Worm (Caenorhabditis elegans) whole organism, L4 larva: ENCODE measurements around the gene del-1.
A peak's percentile ranks its signal among the peaks of the same experiment; 100 is the strongest.

Experiments
- F37D6.2 ChIP-seq: sonication (generic microtip); optimal IDR thresholded peaks from 2 replicates; lab custom pipeline; 2016; ENCODE audit warnings: mild to moderate bottlenecking, missing genetic modification characterization, missing compliant biosample characterization
- R02D3.7 ChIP-seq: fragments of 150-350 bp; sonication (generic microtip); optimal IDR thresholded peaks from 3 replicates; lab custom pipeline; 2014; ENCODE audit warnings: missing biosample characterization, missing genetic modification characterization
- T20F7.1 ChIP-seq: fragments of 200-800 bp; sonication (Bioruptor generic); optimal IDR thresholded peaks from 2 replicates; lab custom pipeline; 2018; ENCODE audit warnings: mild to moderate bottlenecking, missing genetic modification characterization, missing compliant biosample characterization
- T26A8.4 ChIP-seq: fragments of 200-800 bp; sonication (Bioruptor generic); IDR thresholded peaks from 2 replicates; pipeline ENCODE4 v1.3.6; 2022; ENCODE audit warnings: missing genetic modification characterization, missing compliant biosample characterization
- Y75B8A.6 ChIP-seq: fragments of 200-800 bp; sonication (Bioruptor generic); IDR thresholded peaks from 2 replicates; pipeline ENCODE4 v1.3.6; 2022; ENCODE audit warnings: missing genetic modification reagents, missing genetic modification characterization, missing compliant biosample characterization
- ZK337.2 ChIP-seq: fragments of 200-800 bp; sonication (Bioruptor generic); IDR thresholded peaks from 2 replicates; pipeline ENCODE4 v1.3.6; 2022; ENCODE audit warnings: missing genetic modification reagents, missing genetic modification characterization, missing compliant biosample characterization
- ZK546.5 ChIP-seq, 2 experiments: sonication (generic microtip); optimal IDR thresholded peaks; 2 replicates each; lab custom pipeline; 2017; ENCODE audit warnings: missing biosample characterization in 2 of 2, missing genetic modification characterization in 2 of 2
- arid-1 ChIP-seq: fragments of 200-800 bp; sonication (Bioruptor generic); conservative IDR thresholded peaks from 2 replicates; pipeline ENCODE4 v1.3.6; 2022; ENCODE audit warnings: missing genetic modification reagents, missing genetic modification characterization, missing compliant biosample characterization
- attf-4 ChIP-seq: sonication (generic microtip); optimal IDR thresholded peaks from 3 replicates; lab custom pipeline; 2017; ENCODE audit warnings: missing biosample characterization, missing genetic modification characterization
- ceh-20 ChIP-seq: fragments of 200-800 bp; sonication (Bioruptor generic); IDR thresholded peaks from 2 replicates; pipeline ENCODE4 v1.3.6; 2022; ENCODE audit warnings: missing genetic modification reagents, missing genetic modification characterization, missing compliant biosample characterization
- ceh-28 ChIP-seq: fragments of 150-350 bp; optimal IDR thresholded peaks from 2 replicates; lab custom pipeline; 2014; ENCODE audit warnings: missing biosample characterization, missing genetic modification reagents, missing genetic modification characterization
- ceh-62 ChIP-seq: sonication (generic microtip); optimal IDR thresholded peaks from 2 replicates; lab custom pipeline; 2017; ENCODE audit warnings: missing biosample characterization, missing genetic modification characterization
- ceh-82 ChIP-seq: sonication (generic microtip); optimal IDR thresholded peaks from 2 replicates; lab custom pipeline; 2017; ENCODE audit warnings: missing biosample characterization, missing genetic modification characterization
- cey-2 ChIP-seq: sonication (generic microtip); optimal IDR thresholded peaks from 3 replicates; lab custom pipeline; 2017; ENCODE audit warnings: missing genetic modification characterization, mild to moderate bottlenecking, missing compliant biosample characterization, antibody characterized with exemption, borderline replicate concordance; ENCODE audit not compliant: insufficient read depth
- daf-19 ChIP-seq: fragments of 200-800 bp; sonication (Bioruptor generic); conservative IDR thresholded peaks from 2 replicates; pipeline ENCODE4 v1.3.6; 2022; ENCODE audit warnings: missing genetic modification characterization, missing compliant biosample characterization
- dmd-6 ChIP-seq: fragments of 200-800 bp; sonication (Bioruptor generic); IDR thresholded peaks from 2 replicates; pipeline ENCODE4 v1.3.6; 2022; ENCODE audit warnings: missing genetic modification reagents, missing genetic modification characterization, missing compliant biosample characterization
- dmd-9 ChIP-seq: fragments of 200-800 bp; sonication (Bioruptor generic); IDR thresholded peaks from 2 replicates; pipeline ENCODE4 v1.3.6; 2022; ENCODE audit warnings: missing genetic modification reagents, missing genetic modification characterization, missing compliant biosample characterization
- dpl-1 ChIP-seq: fragments of 150-350 bp; optimal IDR thresholded peaks from 2 replicates; lab custom pipeline; 2014; ENCODE audit warnings: missing biosample characterization, missing genetic modification reagents, missing genetic modification characterization
- gei-8 ChIP-seq: fragments of 200-800 bp; sonication (Bioruptor generic); optimal IDR thresholded peaks from 2 replicates; lab custom pipeline; 2018; ENCODE audit warnings: mild to moderate bottlenecking, missing genetic modification characterization, missing compliant biosample characterization
- hlh-30 ChIP-seq: sonication (generic microtip); optimal IDR thresholded peaks from 2 replicates; lab custom pipeline; 2017; ENCODE audit warnings: antibody characterized with exemption, mild to moderate bottlenecking, missing genetic modification characterization, missing compliant biosample characterization; ENCODE audit not compliant: insufficient read depth
- hmg-1.1 ChIP-seq: fragments of 200-800 bp; sonication (Bioruptor generic); IDR thresholded peaks from 2 replicates; pipeline ENCODE4 v1.3.6; 2022; ENCODE audit warnings: missing genetic modification reagents, missing genetic modification characterization, missing compliant biosample characterization
- lim-7 ChIP-seq: fragments of 200-800 bp; sonication (Bioruptor generic); IDR thresholded peaks from 2 replicates; pipeline ENCODE4 v1.3.6; 2022; ENCODE audit warnings: missing genetic modification characterization, missing compliant biosample characterization
- lin-13 ChIP-seq: fragments of 150-350 bp; optimal IDR thresholded peaks from 2 replicates; lab custom pipeline; 2014; ENCODE audit warnings: missing biosample characterization, missing genetic modification reagents, missing genetic modification characterization
- lin-15B ChIP-seq: fragments of 150-350 bp; sonication (generic microtip); optimal IDR thresholded peaks from 3 replicates; lab custom pipeline; 2014; ENCODE audit warnings: missing biosample characterization, missing genetic modification characterization
- lin-38 ChIP-seq: fragments of 200-800 bp; sonication (Bioruptor generic); IDR thresholded peaks from 2 replicates; pipeline ENCODE4 v1.3.6; 2022; ENCODE audit warnings: missing genetic modification reagents, missing genetic modification characterization, missing compliant biosample characterization
- lin-39 ChIP-seq: fragments of 150-350 bp; optimal IDR thresholded peaks from 2 replicates; lab custom pipeline; 2014; ENCODE audit warnings: missing biosample characterization, missing genetic modification reagents, missing genetic modification characterization
- lsy-2 ChIP-seq, 2 experiments: fragments of 150-350 bp in 1 of 2; sonication (generic microtip) in 1 of 2; optimal IDR thresholded peaks; 2 replicates each; lab custom pipeline; 2014 to 2017; ENCODE audit warnings: missing biosample characterization in 2 of 2, missing genetic modification characterization in 2 of 2
- madf-5 ChIP-seq, 2 experiments: fragments of 200-800 bp; sonication (Bioruptor generic); IDR thresholded peaks; 2 replicates each; pipeline ENCODE4 v1.3.6; 2022; ENCODE audit warnings: missing compliant biosample characterization in 2 of 2, missing genetic modification characterization in 2 of 2
- mdt-29 ChIP-seq: fragments of 200-800 bp; sonication (Bioruptor generic); IDR thresholded peaks from 2 replicates; pipeline ENCODE4 v1.3.6; 2022; ENCODE audit warnings: missing genetic modification reagents, missing genetic modification characterization, missing compliant biosample characterization
- mep-1 ChIP-seq: fragments of 150-350 bp; sonication (generic microtip); optimal IDR thresholded peaks from 3 replicates; lab custom pipeline; 2014; ENCODE audit warnings: missing biosample characterization, missing genetic modification characterization
- mes-2 ChIP-seq: sonication (generic microtip); optimal IDR thresholded peaks from 2 replicates; lab custom pipeline; 2016; ENCODE audit warnings: missing genotype, mild to moderate bottlenecking, missing genetic modification characterization, missing compliant biosample characterization; ENCODE audit not compliant: poor library complexity, severe bottlenecking
- mxl-3 ChIP-seq: fragments of 200-800 bp; sonication (Bioruptor generic); optimal IDR thresholded peaks from 2 replicates; lab custom pipeline; 2018; ENCODE audit warnings: mild to moderate bottlenecking, missing genetic modification characterization, missing compliant biosample characterization
- nhr-10 ChIP-seq: fragments of 150-350 bp; optimal IDR thresholded peaks from 2 replicates; lab custom pipeline; 2014; ENCODE audit warnings: missing biosample characterization, missing genetic modification characterization
- nhr-102 ChIP-seq: sonication (generic microtip); optimal IDR thresholded peaks from 2 replicates; lab custom pipeline; 2016; ENCODE audit warnings: mild to moderate bottlenecking, missing genetic modification characterization, moderate library complexity, missing compliant biosample characterization
- nhr-11 ChIP-seq: fragments of 150-350 bp; optimal IDR thresholded peaks from 2 replicates; lab custom pipeline; 2014; ENCODE audit warnings: missing biosample characterization, missing genetic modification characterization
- nhr-25 ChIP-seq: sonication (generic microtip); optimal IDR thresholded peaks from 2 replicates; lab custom pipeline; 2017; ENCODE audit warnings: missing genetic modification characterization, mild to moderate bottlenecking, missing compliant biosample characterization, antibody characterized with exemption, moderate library complexity, borderline replicate concordance; ENCODE audit not compliant: insufficient read depth
- nhr-42 ChIP-seq: fragments of 200-800 bp; sonication (Bioruptor generic); IDR thresholded peaks from 2 replicates; pipeline ENCODE4 v1.3.6; 2022; ENCODE audit warnings: missing genetic modification characterization, missing compliant biosample characterization
- nhr-6 ChIP-seq: fragments of 150-350 bp; optimal IDR thresholded peaks from 2 replicates; lab custom pipeline; 2014; ENCODE audit warnings: missing biosample characterization, missing genetic modification characterization
- nhr-76 ChIP-seq: fragments of 150-350 bp; optimal IDR thresholded peaks from 2 replicates; lab custom pipeline; 2014; ENCODE audit warnings: missing biosample characterization, missing genetic modification characterization
- pqm-1 ChIP-seq: sonication (generic microtip); optimal IDR thresholded peaks from 2 replicates; lab custom pipeline; 2017; ENCODE audit warnings: missing biosample characterization, missing genetic modification characterization
- saeg-2 ChIP-seq: fragments of 200-800 bp; sonication (Bioruptor generic); IDR thresholded peaks from 2 replicates; pipeline ENCODE4 v1.3.6; 2022; ENCODE audit warnings: missing genetic modification reagents, missing genetic modification characterization, missing compliant biosample characterization
- sdz-12 ChIP-seq: fragments of 200-800 bp; sonication (Bioruptor generic); optimal IDR thresholded peaks from 2 replicates; lab custom pipeline; 2018; ENCODE audit warnings: mild to moderate bottlenecking, missing genetic modification characterization, missing compliant biosample characterization
- skn-1 ChIP-seq: fragments of 150-350 bp; optimal IDR thresholded peaks from 2 replicates; lab custom pipeline; 2014; ENCODE audit warnings: missing biosample characterization, missing genetic modification characterization
- spr-3 ChIP-seq: fragments of 200-800 bp; sonication (Bioruptor generic); optimal IDR thresholded peaks from 2 replicates; lab custom pipeline; 2018; ENCODE audit warnings: mild to moderate bottlenecking, missing genetic modification characterization, missing compliant biosample characterization
- tra-1 ChIP-seq: fragments of 200-800 bp; sonication (Bioruptor generic); IDR thresholded peaks from 2 replicates; pipeline ENCODE4 v1.3.6; 2022; ENCODE audit warnings: missing genetic modification reagents, missing genetic modification characterization, missing compliant biosample characterization
- unc-62 ChIP-seq, 3 experiments: fragments of 150-350 bp in 1 of 3; sonication (generic microtip); optimal IDR thresholded peaks in 2 of 3; peaks in 1 of 3; 1 replicate in 1 of 3; 2 replicates in 2 of 3; lab custom pipeline; 2014 to 2017; ENCODE audit warnings: missing biosample characterization in 3 of 3, missing genetic modification characterization in 3 of 3, missing genetic modification reagents in 3 of 3, missing genotype in 1 of 3
- vab-7 ChIP-seq: fragments of 200-800 bp; sonication (Bioruptor generic); IDR thresholded peaks from 2 replicates; pipeline ENCODE4 v1.3.6; 2022; ENCODE audit warnings: missing genetic modification reagents, missing genetic modification characterization, missing compliant biosample characterization
- zfp-2 ChIP-seq: sonication (generic microtip); optimal IDR thresholded peaks from 2 replicates; lab custom pipeline; 2016; ENCODE audit warnings: mild to moderate bottlenecking, missing genetic modification characterization, missing compliant biosample characterization
- zip-2 ChIP-seq: fragments of 150-350 bp; optimal IDR thresholded peaks from 2 replicates; lab custom pipeline; 2014; ENCODE audit warnings: missing biosample characterization, missing genetic modification characterization
- ztf-11 ChIP-seq: fragments of 150-350 bp; optimal IDR thresholded peaks from 2 replicates; lab custom pipeline; 2014; ENCODE audit warnings: missing biosample characterization, missing genetic modification characterization
- ztf-7 ChIP-seq: fragments of 150-350 bp; optimal IDR thresholded peaks from 2 replicates; lab custom pipeline; 2014; ENCODE audit warnings: missing biosample characterization, missing genetic modification characterization

del-1 gene

DNA sequence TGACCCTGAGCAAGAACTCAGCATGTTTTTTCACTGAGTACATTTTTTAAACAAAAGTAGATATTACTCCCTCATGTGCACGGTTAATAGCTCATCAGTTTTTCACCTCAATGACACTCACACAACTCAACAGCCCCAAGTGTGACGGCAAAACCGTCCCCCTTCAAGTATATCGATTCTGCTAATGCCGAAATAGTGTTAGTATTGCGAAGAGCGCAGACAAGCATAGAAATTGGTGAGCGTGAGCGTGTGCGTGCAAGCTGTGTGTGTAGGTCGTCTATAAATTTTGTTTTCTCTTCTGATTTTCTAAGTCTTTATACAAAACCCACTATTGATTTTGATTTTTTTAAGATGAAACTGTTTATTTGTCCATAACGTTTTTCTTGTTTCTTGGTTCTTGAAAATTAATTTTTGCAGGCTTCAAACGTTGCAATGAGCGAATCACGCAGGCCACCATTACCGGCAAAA is 29.6 kb upstream of the del-1 start, which contains the start of gene K04C1.2 (continued):
- no peak for TF ChIP-seq mxl-3 (GFP tag; lab: Kevin White, UChicago)
- no peak for TF ChIP-seq attf-4 (tag; lab: Kevin White, UChicago)
- TF ChIP-seq ZK546.5 (tag; optimal IDR thresholded peaks at IDR 0.05; lab: Kevin White, UChicago): no peak
- no peak for TF ChIP-seq ZK337.2 (GFP tag; lab: Robert Waterston, UW)
- TF ChIP-seq Y75B8A.6: no peak
- TF ChIP-seq daf-19 (GFP tag; lab: Robert Waterston, UW): no peak
- no peak for TF ChIP-seq T20F7.1 (GFP tag; lab: Kevin White, UChicago)
- TF ChIP-seq ceh-20 (GFP tag; lab: Robert Waterston, UW): no peak
- no peak for TF ChIP-seq mdt-29 (GFP tag; lab: Robert Waterston, UW)
- no peak for TF ChIP-seq lin-38 (GFP tag; lab: Robert Waterston, UW)
- TF ChIP-seq zfp-2 (tag; lab: Kevin White, UChicago): no peak
- TF ChIP-seq lin-15B (tag; lab: Kevin White, UChicago): no peak
- TF ChIP-seq cey-2 (tag; lab: Kevin White, UChicago): no peak
- peak; percentile 58 for TF ChIP-seq mes-2
- TF ChIP-seq nhr-10 (tag; lab: Kevin White, UChicago): no peak
- no peak for TF ChIP-seq pqm-1
- TF ChIP-seq nhr-25 (tag; lab: Kevin White, UChicago): no peak
- no peak for TF ChIP-seq nhr-42
- TF ChIP-seq dpl-1 (GFP tag; lab: Kevin White, UChicago): peak; percentile 11
- TF ChIP-seq sdz-12 (GFP tag; lab: Kevin White, UChicago): no peak
- no peak for TF ChIP-seq nhr-11 (tag; lab: Kevin White, UChicago)
- TF ChIP-seq lim-7 (GFP tag; lab: Robert Waterston, UW): no peak
- no peak for TF ChIP-seq vab-7 (GFP tag; lab: Robert Waterston, UW)
- TF ChIP-seq ceh-62: no peak
- TF ChIP-seq unc-62 (GFP tag; optimal IDR thresholded peaks at IDR 0.05 in 1 of 2; lab: Kevin White, UChicago): no peak
- no peak for TF ChIP-seq unc-62 (tag; optimal IDR thresholded peaks at IDR 0.05; lab: Kevin White, UChicago)
- TF ChIP-seq T26A8.4: no peak
- TF ChIP-seq gei-8: no peak
- peak; percentile 27; the same call in 1 of the 2 replicates for TF ChIP-seq dmd-6
- TF ChIP-seq dmd-9 (GFP tag; lab: Robert Waterston, UW): no peak
- no peak for TF ChIP-seq zip-2 (tag; lab: Kevin White, UChicago)
- no peak for TF ChIP-seq arid-1 (GFP tag; lab: Robert Waterston, UW)
- peak; percentile 32 for TF ChIP-seq nhr-6 (tag; lab: Kevin White, UChicago)
- no peak for TF ChIP-seq ztf-11 (tag; lab: Kevin White, UChicago)
- TF ChIP-seq lin-13 (GFP tag; lab: Kevin White, UChicago): peak; percentile 40
- TF ChIP-seq tra-1 (GFP tag; lab: Robert Waterston, UW): no peak
- no peak for TF ChIP-seq skn-1 (tag; lab: Kevin White, UChicago)
- TF ChIP-seq ceh-28 (tag; lab: Kevin White, UChicago): peak; percentile 26
- TF ChIP-seq spr-3 (GFP tag; lab: Kevin White, UChicago): no peak
- TF ChIP-seq saeg-2: no peak
- no peak for TF ChIP-seq F37D6.2
- TF ChIP-seq R02D3.7 (tag; lab: Kevin White, UChicago): no peak
- TF ChIP-seq hlh-30 (tag; lab: Kevin White, UChicago): peak; percentile 65
- no peak for TF ChIP-seq madf-5 (GFP tag; IDR thresholded peaks at IDR 0.05; lab: Robert Waterston, UW)
- no peak for TF ChIP-seq nhr-102 (tag; lab: Kevin White, UChicago)
- TF ChIP-seq nhr-76 (tag; lab: Kevin White, UChicago): no peak
- TF ChIP-seq ceh-82 (tag; lab: Kevin White, UChicago): no peak
- no peak for TF ChIP-seq lin-39 (tag; lab: Kevin White, UChicago)
- TF ChIP-seq lsy-2 (tag; optimal IDR thresholded peaks at IDR 0.05; lab: Kevin White, UChicago): no peak
- TF ChIP-seq ztf-7: no peak
- TF ChIP-seq mep-1 (tag; lab: Kevin White, UChicago): peak; percentile 70
- TF ChIP-seq hmg-1.1 (GFP tag; lab: Robert Waterston, UW): peak; percentile 37; the same call in 1 of the 2 replicates
